Worm (Caenorhabditis elegans): ENCODE measurements around the gene C25F9.15.

DNA sequence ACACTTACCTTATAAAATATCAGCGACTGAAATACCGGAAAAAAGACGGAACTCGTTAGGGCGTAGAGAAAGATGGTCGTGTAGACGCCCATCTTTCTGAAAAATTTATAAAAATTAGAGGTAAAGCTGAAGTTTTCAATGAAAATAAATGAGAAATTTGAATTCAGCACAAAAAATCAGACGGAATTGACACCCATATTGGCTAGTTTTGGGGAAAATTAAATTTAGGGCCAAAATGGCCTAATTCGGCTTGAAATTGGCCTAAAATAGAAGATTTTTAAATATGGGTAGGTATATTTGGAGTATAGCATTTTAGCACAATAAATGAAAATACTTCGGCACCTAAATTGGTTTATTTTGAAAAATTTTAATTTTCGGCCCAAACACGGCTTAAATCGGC is 27.9 kb upstream of the C25F9.15 start, which contains the start of gene slcr-46.2:
- TF ChIP-seq elt-4 (tag; optimal IDR thresholded peaks at IDR 0.05) (no peak), hlh-15 (tag; optimal IDR thresholded peaks at IDR 0.05) (no peak), ama-1 (optimal IDR thresholded peaks at IDR 0.05) (no peak), C38D4.7 (GFP tag; optimal IDR thresholded peaks at IDR 0.05) (no peak), ceh-22 (tag; optimal IDR thresholded peaks at IDR 0.05) (no peak), Y22D7AL.16 (tag; optimal IDR thresholded peaks at IDR 0.05) (no peak), unc-55 (GFP tag; optimal IDR thresholded peaks at IDR 0.05) (no peak), dve-1 (tag; optimal IDR thresholded peaks at IDR 0.05) (no peak)

Measured in whole organism, late embryonic.